Fruit fly (Drosophila melanogaster) whole organism, larva: Measurements from ENCODE around the gene CG12057.

Experiments used
- noc ChIP-seq: fragments of 200-800 bp; sonication (Bioruptor generic); optimal IDR thresholded peaks from 3 replicates; lab custom pipeline; 2019; ENCODE audit warnings: missing biosample characterization, mild to moderate bottlenecking, missing genetic modification characterization, moderate library complexity

Gene CG12057

DNA sequence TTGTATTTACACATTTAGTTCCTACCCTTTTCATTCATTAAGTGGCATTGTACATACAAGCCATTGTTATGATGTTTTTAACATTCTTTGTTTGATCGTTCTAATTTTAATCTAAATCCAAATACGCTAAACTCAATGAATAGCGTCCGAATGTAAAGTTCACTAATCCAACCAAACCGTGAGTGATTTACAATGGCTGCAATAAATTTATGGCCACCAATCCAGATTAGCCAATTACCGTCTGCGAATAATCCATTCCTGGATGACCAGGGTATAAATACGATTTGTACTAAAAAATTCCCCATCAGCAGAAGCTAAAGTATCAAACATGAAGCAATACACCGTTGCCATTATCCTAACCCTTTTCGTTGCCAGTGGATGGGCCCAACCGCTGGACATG is at the start of gene CG12057:
TSS of gene CG12057 (plus strand) at position 301 of the 400 bp plus-strand sequence.
- TF ChIP-seq noc (tag; lab: Kevin White, UChicago) = no peak

DNA sequence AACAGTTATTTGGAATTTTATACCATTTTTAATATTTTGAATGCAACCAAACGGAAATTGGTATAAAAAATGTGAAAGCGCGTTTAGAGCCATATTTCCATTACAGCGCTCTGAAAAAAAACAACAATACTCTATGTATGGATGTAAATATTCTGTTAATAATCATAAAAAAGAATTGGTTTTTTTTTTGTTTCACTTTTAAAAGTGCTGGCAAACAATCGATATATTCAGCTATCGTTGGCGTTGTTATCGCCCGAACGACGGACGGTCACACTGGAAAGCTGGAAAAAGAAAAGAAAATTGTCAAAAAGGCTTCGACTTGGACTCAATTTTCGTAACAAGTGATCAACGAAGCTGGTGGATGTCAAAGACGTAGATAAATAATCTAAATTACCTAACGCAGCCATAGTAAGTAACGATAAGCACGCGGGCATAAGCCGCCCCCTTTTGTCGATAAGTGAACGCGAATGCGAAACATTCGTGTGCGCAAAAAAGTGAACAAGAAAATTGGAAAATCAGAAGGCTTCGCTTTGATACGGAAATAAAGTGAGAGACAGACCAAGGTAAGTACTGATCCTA is 49.1 kb upstream of the CG12057 start, which contains the start of gene CG7065:
TSS of gene CG7065 (plus strand) at position 270 of the 579 bp plus-strand sequence.
- TF ChIP-seq noc (tag; lab: Kevin White, UChicago) = no peak

DNA sequence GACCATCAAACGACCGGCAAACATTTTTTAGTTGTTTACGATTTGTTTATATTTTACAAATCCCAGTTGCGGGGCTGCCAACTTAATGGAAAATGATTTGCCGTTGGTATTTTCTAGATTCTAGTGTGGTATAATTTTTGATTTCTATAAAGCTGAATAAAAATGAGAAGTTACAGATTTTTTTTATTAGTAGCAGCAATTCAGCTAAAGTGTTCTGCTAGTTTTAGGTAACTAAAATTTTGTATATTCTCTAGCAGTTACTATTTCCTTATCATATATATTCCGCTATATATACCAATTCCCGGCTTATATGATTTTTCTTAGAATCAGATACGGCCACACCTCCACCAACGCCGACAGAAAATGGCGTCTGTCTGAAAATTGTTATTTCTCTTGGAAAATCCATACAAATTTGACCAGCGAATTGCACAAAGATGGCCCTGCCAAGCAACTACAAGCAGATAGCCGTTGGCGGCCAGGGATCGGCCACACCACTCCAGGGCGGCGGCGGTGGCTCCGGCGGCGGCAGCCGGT is 42.4 kb upstream of the CG12057 start, which contains the start of the genes fh and Bap111:
TSS of gene fh (minus strand) at position 83 of the 534 bp plus-strand sequence.
TSS of gene Bap111 (plus strand) at position 321 of the 534 bp plus-strand sequence.
- no peak for TF ChIP-seq noc (tag; lab: Kevin White, UChicago)

DNA sequence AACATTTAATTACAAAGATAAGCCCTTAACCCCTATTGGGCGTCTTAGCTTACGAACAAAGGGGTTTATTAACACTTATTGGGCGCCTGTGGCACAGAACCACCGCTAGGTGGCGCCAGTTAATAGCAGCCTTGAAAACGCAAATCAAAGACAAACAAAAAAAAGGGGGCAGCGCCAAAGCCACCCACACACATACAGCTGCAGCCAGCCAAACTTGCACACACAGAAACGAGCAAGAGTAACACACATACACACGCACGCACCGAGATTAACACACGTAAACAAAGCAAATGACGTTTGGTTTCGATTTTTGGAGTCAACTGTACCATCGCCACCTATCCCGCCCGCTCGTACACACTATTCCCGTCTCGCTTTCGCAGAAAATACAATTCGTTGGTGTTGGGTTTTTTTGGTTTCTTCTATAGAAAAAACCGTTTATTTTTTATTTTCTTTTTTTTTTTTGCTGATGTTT is 39.3 kb upstream of the CG12057 start:
- peak; percentile 51 for TF ChIP-seq noc (tag; lab: Kevin White, UChicago)

DNA sequence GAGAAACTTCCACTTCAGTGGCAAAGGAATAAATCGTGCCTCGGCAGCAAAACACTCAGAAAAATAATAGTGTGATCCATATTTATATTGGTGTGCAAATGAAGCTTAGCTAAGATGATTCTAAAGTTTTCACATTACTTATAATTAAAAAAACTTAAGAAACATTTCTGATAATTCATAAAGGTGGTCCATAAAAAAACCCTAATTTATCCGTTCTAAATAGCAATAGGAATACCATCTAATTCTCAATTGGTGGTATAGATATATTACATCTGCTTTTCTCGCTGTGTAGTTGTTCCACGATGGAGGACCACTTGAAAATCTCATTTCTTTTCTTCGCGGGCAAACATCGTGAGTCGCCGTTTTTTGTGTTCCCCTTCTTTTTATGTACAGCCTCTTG is 36.3 kb upstream of the CG12057 start:
- peak; percentile 26 for TF ChIP-seq noc (tag; lab: Kevin White, UChicago)

DNA sequence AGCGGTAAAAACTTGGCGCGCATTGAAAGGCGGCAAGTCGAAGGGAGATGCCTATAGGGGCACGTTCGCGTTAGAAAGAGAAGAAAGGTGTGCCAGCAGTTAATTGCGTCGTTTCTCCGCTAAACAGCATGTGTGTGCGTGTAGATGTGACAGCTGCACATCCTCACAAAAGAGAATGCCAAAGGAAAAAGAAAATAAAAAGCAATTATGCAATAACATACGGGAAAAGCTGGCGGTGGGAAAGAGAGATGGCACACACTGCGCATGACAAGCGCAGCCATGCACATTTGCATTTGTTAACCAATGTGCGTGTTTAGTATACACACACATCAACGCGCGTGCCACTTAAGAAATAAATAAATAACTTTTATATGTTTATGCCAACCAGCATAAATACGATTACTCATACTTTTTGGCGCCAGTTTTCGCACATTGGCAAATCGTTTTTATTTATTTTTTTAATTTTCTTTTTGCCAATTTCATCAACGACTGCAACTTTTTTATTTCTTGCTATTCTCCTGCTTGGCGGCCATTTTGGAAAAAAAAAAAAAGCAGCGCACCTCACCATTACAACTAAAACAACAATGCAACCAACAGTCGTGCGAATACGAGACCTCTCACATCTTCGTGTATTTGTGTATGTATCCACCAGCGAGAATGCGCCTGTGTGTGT is 35.6 kb upstream of the CG12057 start:
- no peak for TF ChIP-seq noc (tag; lab: Kevin White, UChicago)

DNA sequence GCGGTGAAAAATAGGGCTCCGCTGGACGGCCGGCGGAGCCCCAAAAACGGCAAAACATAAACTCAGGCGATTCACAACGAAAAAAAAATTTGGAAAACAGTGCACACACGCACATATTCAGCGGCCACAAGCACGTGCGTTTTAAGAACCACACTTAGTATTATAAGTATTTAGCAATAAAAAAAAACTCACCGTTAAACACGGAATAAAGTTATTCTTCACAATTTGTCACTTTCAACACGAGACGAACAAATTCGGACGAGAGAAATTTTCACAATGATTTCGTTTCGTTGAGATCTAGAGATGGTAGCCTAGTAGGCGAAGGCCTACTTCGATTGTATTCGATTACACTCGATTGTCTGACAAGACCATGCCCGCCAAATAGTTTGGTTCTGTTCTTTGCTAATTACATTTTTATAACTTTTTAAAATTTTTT is 35.1 kb upstream of the CG12057 start, which contains the start of gene His3.3B:
TSS of gene His3.3B (minus strand) at position 282 of the 436 bp plus-strand sequence.
- TF ChIP-seq noc (tag; lab: Kevin White, UChicago) = peak; percentile 71

DNA sequence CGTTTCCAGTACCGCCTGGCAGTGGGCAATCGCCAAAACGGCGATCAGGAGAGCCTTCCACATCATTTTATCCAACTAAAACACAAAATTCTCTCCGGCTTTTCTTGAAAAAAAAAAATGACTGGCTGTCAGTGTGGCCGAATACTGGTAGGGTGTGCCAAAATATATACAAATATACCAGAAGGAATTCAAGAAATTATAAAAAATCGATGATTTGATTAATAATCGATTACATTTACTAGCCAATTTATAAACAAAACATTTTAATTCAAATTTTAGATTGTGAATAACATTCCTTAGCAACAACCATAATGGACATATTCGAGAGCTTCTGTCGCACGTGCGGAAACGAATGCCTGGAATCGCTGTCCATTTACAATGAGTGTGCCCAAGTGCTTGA is 33.1 kb upstream of the CG12057 start, which contains the start of the genes Ost48 and Dlip1:
TSS of gene Ost48 (minus strand) at position 150 of the 400 bp plus-strand sequence.
TSS of gene Dlip1 (plus strand) at position 257 of the 400 bp plus-strand sequence.
- no peak for TF ChIP-seq noc (tag; lab: Kevin White, UChicago)

DNA sequence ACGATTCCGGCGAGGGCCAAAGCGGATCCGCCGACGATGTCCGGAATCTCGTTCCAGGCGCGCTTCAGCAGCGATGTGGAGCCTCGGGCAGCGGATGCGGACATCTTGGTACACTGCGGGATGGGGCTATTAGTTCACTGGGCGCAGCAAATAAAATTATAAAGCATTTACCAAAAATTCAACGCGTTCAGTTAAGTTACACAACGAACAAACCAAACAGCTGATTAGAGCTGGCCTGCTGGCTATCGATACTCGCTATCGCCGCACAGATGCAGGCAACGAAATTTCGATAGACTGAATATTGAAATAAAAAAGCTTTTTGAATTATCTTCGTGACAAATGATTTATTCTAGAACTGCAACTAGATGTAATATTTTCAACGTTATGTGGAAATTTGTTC is 31.7 kb upstream of the CG12057 start, which contains the start of gene NdufA3:
TSS of gene NdufA3 (minus strand) at position 317 of the 400 bp plus-strand sequence.
- no peak for TF ChIP-seq noc (tag; lab: Kevin White, UChicago)

DNA sequence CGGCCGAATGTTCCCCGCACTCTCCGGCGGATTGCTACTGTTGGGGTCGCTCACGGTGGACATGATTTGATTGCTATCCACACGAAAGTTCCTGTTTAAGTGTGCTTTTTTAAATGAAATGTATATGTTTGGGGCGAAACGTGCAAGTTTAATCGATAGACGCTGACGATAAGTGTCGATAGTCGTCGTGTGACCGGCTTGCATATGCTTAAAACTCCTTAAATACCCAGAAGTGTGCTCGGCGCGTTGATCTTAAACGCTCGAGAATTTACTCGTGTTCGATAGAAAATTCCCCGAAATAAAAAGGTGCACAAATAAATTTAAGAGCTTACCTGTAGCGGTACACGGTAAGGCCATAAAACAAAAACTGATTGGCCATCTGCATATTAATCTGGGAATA is 29.5 kb upstream of the CG12057 start, which contains the start of the genes Zpr1 and CG44532:
TSS of gene Zpr1 (minus strand) at position 179 of the 400 bp plus-strand sequence.
TSS of gene CG44532 (plus strand) at position 181 of the 400 bp plus-strand sequence.
- no peak for TF ChIP-seq noc (tag; lab: Kevin White, UChicago)

DNA sequence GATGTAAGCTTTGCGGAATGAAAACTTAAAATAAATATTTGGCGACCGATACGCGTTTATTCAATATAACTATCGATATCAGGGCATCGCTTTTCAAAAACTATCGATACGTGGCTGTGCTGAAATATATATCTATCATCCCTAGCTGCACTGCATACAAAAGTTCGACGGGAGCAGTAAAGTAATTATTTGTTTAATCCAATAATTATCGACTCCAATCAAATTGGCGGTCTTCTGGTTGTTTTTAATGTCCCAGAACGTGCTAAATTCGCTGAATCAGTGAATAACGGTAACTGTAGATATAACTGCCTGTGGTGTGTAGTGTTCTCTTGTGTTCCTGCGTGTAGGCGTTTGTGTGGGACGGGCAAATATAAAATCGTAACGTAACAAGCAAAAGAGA is 28.3 kb upstream of the CG12057 start, which contains the start of gene mei-P26:
TSS of gene mei-P26 (plus strand) at position 146 of the 400 bp plus-strand sequence.
- no peak for TF ChIP-seq noc (tag; lab: Kevin White, UChicago)

DNA sequence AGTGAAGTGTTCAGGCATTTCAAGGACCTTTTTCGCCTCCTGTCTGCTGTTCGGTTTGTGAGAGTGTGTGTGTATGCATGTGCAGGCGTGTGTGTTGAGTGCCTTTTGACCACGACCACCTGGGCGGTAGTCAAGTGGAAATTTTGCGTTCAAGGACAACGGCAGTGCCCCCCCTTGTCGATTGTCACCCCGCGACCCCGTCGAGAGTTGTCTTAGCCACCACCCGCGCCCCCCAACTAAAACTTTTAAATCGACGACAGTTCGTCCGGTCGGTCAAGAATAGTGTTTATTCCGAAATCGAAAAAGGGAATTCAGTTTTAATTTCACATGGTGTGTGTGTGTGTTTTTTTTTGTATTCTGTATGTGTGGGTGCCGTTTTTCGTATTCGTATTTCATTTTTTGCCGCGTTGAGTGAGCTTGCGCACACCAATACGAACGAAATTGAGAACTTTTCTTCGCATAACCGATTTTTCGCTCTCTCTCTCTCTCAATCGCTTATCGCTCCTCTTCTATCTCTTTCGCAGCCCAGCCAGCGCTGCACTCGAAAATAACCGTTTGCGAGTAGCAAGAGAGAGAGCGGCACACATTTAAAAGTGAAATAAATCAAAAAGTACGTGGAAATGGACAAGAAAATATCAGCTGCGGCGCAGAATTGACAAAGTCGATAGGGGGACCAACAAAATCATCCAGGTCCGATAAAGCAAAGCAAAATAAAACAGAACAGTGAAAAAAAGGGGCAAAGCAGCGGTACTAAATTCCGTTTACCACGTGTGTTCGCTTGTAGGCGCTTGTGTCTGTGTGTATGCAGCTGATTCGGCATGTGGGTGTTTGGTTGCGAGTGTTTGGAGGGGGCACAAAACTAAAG is 27.6 kb upstream of the CG12057 start:
- no peak for TF ChIP-seq noc (tag; lab: Kevin White, UChicago)

DNA sequence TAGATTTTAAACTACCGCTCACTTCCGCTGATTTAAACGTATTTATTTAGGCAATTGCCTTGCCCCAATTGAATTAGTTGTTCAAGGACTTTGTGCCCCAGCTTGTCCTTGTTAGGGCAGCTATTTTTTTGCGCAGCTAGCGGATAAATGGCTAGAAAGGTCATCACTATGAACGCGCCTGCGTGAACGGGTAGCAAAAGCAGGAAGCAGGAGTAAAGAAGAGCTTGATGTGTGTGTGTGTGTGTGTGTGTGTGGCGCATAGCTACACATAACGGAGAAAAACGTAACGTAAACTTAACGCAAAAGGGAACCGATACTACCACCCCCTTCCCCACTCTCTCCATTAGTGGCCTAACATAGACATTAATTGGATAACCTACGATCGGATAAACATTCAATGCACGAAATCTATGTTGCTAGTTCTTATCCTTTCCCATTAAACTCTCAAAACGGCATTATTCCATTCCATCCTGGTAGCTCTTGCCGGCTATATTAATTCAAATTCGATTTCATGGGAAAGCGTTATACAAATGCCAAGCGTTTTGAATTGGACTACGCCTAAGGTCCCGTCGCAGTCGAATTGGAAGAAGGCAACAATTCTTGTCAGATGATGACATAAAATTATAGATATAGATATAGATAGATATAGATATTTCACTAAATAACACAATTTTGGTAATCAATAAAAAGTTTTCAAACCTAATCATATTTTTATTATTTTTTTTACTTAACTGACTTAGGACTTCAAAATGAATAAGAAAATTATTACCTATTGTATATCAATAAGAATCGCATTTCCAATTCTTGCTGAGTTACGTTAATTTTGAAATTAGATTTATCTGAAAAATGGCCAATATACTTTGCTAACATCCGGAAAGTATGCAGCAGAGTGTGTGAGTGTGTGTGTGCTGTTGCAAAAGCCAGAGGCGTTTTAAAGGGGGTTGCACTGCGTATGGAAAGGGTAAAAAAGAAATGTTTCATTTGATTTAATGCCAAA is 26.6 kb upstream of the CG12057 start:
- TF ChIP-seq noc (tag; lab: Kevin White, UChicago) = no peak

DNA sequence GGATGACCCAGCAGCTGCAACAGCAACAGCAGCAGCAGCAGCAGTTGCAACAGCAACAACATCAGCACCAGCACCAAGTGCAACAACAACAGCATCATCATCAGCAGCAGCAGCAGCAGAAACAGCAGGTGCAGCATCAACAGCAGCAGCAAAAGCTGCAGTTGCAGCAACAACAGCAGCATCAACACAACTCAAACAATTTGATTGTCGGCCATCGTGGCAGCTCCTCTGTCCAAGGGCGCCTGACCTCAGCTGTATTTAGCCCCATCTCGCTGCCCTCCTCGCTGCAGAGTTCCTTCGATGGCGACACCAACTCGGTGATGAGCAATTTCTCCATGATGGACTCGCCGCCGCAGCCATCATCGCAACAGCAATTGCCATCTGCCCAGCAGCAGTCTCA is 23.2 kb upstream of the CG12057 start:
- TF ChIP-seq noc (tag; lab: Kevin White, UChicago) = no peak
